ENCODE assay signal across 2 fruit fly cellular contexts in the genomic region with DNA sequence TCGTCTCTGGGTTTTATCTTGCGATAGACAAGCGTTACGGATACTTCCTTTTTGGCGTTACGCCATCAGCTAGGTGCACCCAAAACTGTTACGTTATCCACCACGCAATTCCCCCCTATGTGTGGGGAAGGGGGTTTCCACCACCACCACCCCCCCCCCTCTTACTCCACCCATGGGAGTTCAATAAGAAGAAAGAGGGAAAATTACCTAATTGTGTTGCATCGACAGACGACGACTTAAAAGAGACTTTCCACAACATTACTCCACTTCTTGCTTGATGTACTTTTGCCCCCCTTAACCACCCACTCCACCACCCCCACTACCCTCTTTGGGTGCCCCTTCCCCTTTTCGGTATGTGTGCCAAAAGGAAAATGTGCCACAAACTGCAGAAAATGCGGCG.
A peak's percentile ranks its signal among the peaks of the same experiment; 100 is the strongest.
TF ChIP-seq lines count a peak whose summit lies in the region.

No protein-coding gene starts in this region.

- no peak for TF ChIP-seq CTCF in whole organism, embryonic (GFP tag; optimal IDR thresholded peaks at IDR 0.05; lab: Kevin White, UChicago)

TF ChIP-seq in whole organism, embryonic, 481 proteins besides CTCF, POLR2A, EP300 and RAD21:
- TF ChIP-seq CG15696 (tag; optimal IDR thresholded peaks at IDR 0.05; lab: Kevin White, UChicago), result no peak
- TF ChIP-seq CG9437 (GFP tag; optimal IDR thresholded peaks at IDR 0.05; lab: Kevin White, UChicago), result peak; percentile 56
- TF ChIP-seq crol (GFP tag; IDR thresholded peaks at IDR 0.05; lab: Robert Waterston, UW), result peak; percentile 78
- 0 out of 4 replicates have a peak, but pooled peaks have one; percentile 54 for TF ChIP-seq chinmo (GFP tag; IDR thresholded peaks at IDR 0.05; lab: Robert Waterston, UW; ENCODE audit: partially characterized antibody)
- TF ChIP-seq eve (GFP tag; optimal IDR thresholded peaks at IDR 0.05; lab: Kevin White, UChicago), result no peak

TF ChIP-seq in whole organism, wandering third instar larva, 38 proteins besides CTCF, POLR2A, EP300 and RAD21:
- TF ChIP-seq tai (GFP tag; optimal IDR thresholded peaks at IDR 0.05; lab: Kevin White, UChicago) (no peak), psq (GFP tag; optimal IDR thresholded peaks at IDR 0.05; lab: Kevin White, UChicago) (no peak), Dfd (GFP tag; optimal IDR thresholded peaks at IDR 0.05; lab: Kevin White, UChicago) (peak; percentile 59), Hr78 (GFP tag; optimal IDR thresholded peaks at IDR 0.05; lab: Kevin White, UChicago) (no peak), GATAd (GFP tag; optimal IDR thresholded peaks at IDR 0.05; lab: Kevin White, UChicago) (no peak), CrebA (GFP tag; optimal IDR thresholded peaks at IDR 0.05; lab: Kevin White, UChicago; ENCODE audit: borderline replicate concordance) (no peak)
TF ChIP-seq in whole organism, wandering third instar larva: peak in this region for 1.
